Worm (Caenorhabditis elegans): ENCODE measurements around the gene pink-1.

The pink-1 gene

DNA sequence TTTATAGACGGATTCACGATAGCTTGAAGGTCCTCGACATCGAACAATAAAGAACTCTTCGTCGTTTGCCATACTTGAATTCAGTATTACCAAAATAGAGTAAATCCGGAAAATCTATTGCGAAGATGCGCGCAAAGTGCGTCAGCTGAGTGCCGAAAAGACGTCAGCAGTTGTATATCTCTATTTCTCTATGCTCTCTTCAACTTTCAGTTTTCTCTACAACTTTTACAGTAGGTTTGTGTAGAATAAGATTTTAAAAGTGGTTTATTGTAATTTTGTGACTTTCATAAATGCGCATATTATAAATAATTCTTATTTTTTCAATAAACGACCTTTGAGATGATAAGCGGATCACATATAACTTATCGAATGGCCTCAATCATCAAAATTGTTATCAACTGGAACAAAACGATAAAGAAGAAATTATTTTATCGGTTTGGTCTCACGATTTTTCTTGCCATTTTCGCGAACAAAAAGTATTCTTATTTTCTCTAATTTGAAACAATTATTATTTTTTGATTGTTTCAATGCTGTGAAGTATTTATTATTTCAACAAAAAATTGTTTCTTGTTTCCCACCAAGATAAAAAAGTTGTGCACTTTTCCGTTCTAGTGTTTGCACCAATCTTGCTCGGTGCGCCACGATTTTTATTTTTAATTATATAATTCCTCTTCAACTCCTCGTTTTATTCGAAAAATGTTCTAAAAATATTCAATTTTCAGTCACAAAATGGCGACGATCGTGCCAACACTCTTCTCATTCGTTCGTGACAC lies 22.0 kb downstream of the pink-1 start, which contains the start of the genes agt-2 and F09E5.3 (continued):
- TF ChIP-seq rec-8 (tag; optimal IDR thresholded peaks at IDR 0.05) (no peak), egl-18 (GFP tag; IDR thresholded peaks at IDR 0.05) (no peak), madf-6 (GFP tag; IDR thresholded peaks at IDR 0.05) (peak; percentile 82), cebp-2 (GFP tag; IDR thresholded peaks at IDR 0.05) (no peak), F33H1.4 (GFP tag; IDR thresholded peaks at IDR 0.05) (peak; percentile 53), ceh-79 (tag; optimal IDR thresholded peaks at IDR 0.05) (no peak), ceh-58 (GFP tag; IDR thresholded peaks at IDR 0.05) (no peak), ccch-3 (GFP tag; optimal IDR thresholded peaks at IDR 0.05) (no peak), C17E4.6 (GFP tag; IDR thresholded peaks at IDR 0.05) (peak; percentile 58; the same call in 1 of the 2 replicates), lin-26 (GFP tag; IDR thresholded peaks at IDR 0.05) (peak; percentile 55; the same call in 1 of the 2 replicates), him-1 (tag; optimal IDR thresholded peaks at IDR 0.05) (no peak), egrh-3 (GFP tag; IDR thresholded peaks at IDR 0.05) (no peak), bed-1 (GFP tag; IDR thresholded peaks at IDR 0.05) (no peak), aptf-2 (GFP tag; conservative IDR thresholded peaks at IDR 0.05) (no peak), cebp-1 (GFP tag; IDR thresholded peaks at IDR 0.05) (no peak), cebp-1 (tag; optimal IDR thresholded peaks at IDR 0.05) (peak; percentile 84), unc-130 (GFP tag; optimal IDR thresholded peaks at IDR 0.05) (no peak), chd-7 (tag; optimal IDR thresholded peaks at IDR 0.05) (peak; percentile 15), pbrm-1 (GFP tag; IDR thresholded peaks at IDR 0.05) (peak; percentile 86), snpc-1.1 (tag; optimal IDR thresholded peaks at IDR 0.05; ENCODE audit: insufficient read depth) (peak; percentile 7), B0261.1 (tag; optimal IDR thresholded peaks at IDR 0.05) (no peak), hrde-1 (tag; optimal IDR thresholded peaks at IDR 0.05; ENCODE audit: borderline replicate concordance) (no peak), ekl-4 (GFP tag; IDR thresholded peaks at IDR 0.05) (peak; percentile 91), ztf-3 (GFP tag; optimal IDR thresholded peaks at IDR 0.05) (no peak), attf-3 (GFP tag; conservative IDR thresholded peaks at IDR 0.05) (peak; percentile 59), athp-1 (tag; optimal IDR thresholded peaks at IDR 0.05) (peak; percentile 37), ceh-91 (GFP tag; IDR thresholded peaks at IDR 0.05) (peak; percentile 37; the same call in 1 of the 2 replicates), F57A8.1 (GFP tag; optimal IDR thresholded peaks at IDR 0.05) (no peak), let-607 (tag; optimal IDR thresholded peaks at IDR 0.05) (peak; percentile 30 to 51), attf-5 (GFP tag; optimal IDR thresholded peaks at IDR 0.05) (peak; percentile 92), atf-7 (tag; optimal IDR thresholded peaks at IDR 0.05) (peak; percentile 35), T07F8.4 (tag; optimal IDR thresholded peaks at IDR 0.05) (no peak), F39B2.1 (GFP tag; IDR thresholded peaks at IDR 0.05) (no peak), F22D6.2 (tag; optimal IDR thresholded peaks at IDR 0.05) (peak; percentile 5), nhr-27 (tag; optimal IDR thresholded peaks at IDR 0.05) (no peak), dpl-1 (GFP tag; optimal IDR thresholded peaks at IDR 0.05) (peak; percentile 45), egl-44 (GFP tag; IDR thresholded peaks at IDR 0.05) (no peak), ztf-22 (GFP tag; optimal IDR thresholded peaks at IDR 0.05) (no peak), dox-1 (GFP tag; IDR thresholded peaks at IDR 0.05) (peak; percentile 84), F49E8.2 (tag; optimal IDR thresholded peaks at IDR 0.05; ENCODE audit: insufficient read depth) (no peak), hmg-20 (GFP tag; IDR thresholded peaks at IDR 0.05) (peak; percentile 50; the same call in 1 of the 2 replicates), sea-2 (GFP tag; IDR thresholded peaks at IDR 0.05) (no peak), snpc-3.4 (tag; optimal IDR thresholded peaks at IDR 0.05) (no peak), tlf-1 (GFP tag; optimal IDR thresholded peaks at IDR 0.05) (peak; percentile 40), tbx-9 (tag; optimal IDR thresholded peaks at IDR 0.05; ENCODE audit: borderline replicate concordance) (no peak), tbp1 (GFP tag; optimal IDR thresholded peaks at IDR 0.05) (peak; percentile 61)
